Fruit fly (Drosophila melanogaster) whole organism, embryonic: Measurements from ENCODE around the gene ab.

Experiments
- ATbp ChIP-seq: fragments of 200-800 bp; sonication (Bioruptor generic); optimal IDR thresholded peaks from 2 replicates; lab custom pipeline; 2017; ENCODE audit warnings: missing biosample characterization, mild to moderate bottlenecking, missing genetic modification characterization, missing genetic modification reagents
- Blimp-1 ChIP-seq: fragments of 200-800 bp; sonication (Bioruptor generic); optimal IDR thresholded peaks from 3 replicates; lab custom pipeline; 2018; ENCODE audit warnings: missing biosample characterization, missing genetic modification characterization, mild to moderate bottlenecking, moderate library complexity, missing genetic modification reagents
- CG10209 ChIP-seq: fragments of 200-800 bp; sonication (Bioruptor generic); optimal IDR thresholded peaks from 3 replicates; lab custom pipeline; 2017; ENCODE audit warnings: missing biosample characterization, mild to moderate bottlenecking, missing genetic modification characterization, missing genetic modification reagents
- CG10267 ChIP-seq: fragments of 200-800 bp; sonication (Bioruptor generic); optimal IDR thresholded peaks from 2 replicates; lab custom pipeline; 2018; ENCODE audit warnings: missing biosample characterization, mild to moderate bottlenecking, missing genetic modification characterization, moderate library complexity
- CG10959 ChIP-seq: fragments of 200-800 bp; sonication (Bioruptor generic); IDR thresholded peaks from 2 replicates; pipeline ENCODE4 v1.3.6; 2022; ENCODE audit warnings: missing biosample characterization, missing genetic modification characterization
- CG11093 ChIP-seq: fragments of 200-800 bp; sonication (Bioruptor generic); IDR thresholded peaks from 3 replicates; pipeline ENCODE4 v1.3.6; 2022; ENCODE audit warnings: missing biosample characterization, missing genetic modification characterization
- CG11695 ChIP-seq: fragments of 200-800 bp; sonication (Bioruptor generic); IDR thresholded peaks from 3 replicates; pipeline ENCODE4 v1.3.6; 2022; ENCODE audit warnings: missing biosample characterization, missing genetic modification characterization
- CG12391 ChIP-seq: fragments of 200-800 bp; sonication (Bioruptor generic); optimal IDR thresholded peaks from 3 replicates; lab custom pipeline; 2018; ENCODE audit warnings: missing biosample characterization, mild to moderate bottlenecking, missing genetic modification characterization, moderate library complexity
- CG14667 ChIP-seq: fragments of 200-800 bp; sonication (Bioruptor generic); IDR thresholded peaks from 2 replicates; pipeline ENCODE4 v1.3.6; 2022; ENCODE audit warnings: missing biosample characterization, missing genetic modification characterization
- CG14710 ChIP-seq: fragments of 200-800 bp; sonication (Bioruptor generic); optimal IDR thresholded peaks from 3 replicates; lab custom pipeline; 2019; ENCODE audit warnings: missing biosample characterization, mild to moderate bottlenecking, missing genetic modification characterization, moderate library complexity
- CG17186 ChIP-seq: fragments of 200-800 bp; sonication (Bioruptor generic); optimal IDR thresholded peaks from 3 replicates; lab custom pipeline; 2017; ENCODE audit warnings: missing biosample characterization, missing genetic modification reagents, missing genetic modification characterization
- CG17328 ChIP-seq: fragments of 200-800 bp; sonication (Bioruptor generic); IDR thresholded peaks from 2 replicates; pipeline ENCODE4 v1.3.6; 2022; ENCODE audit warnings: missing biosample characterization, missing genetic modification characterization
- CG17829 ChIP-seq: fragments of 200-800 bp; optimal IDR thresholded peaks from 2 replicates; lab custom pipeline; 2019; ENCODE audit warnings: missing biosample characterization, mild to moderate bottlenecking, missing genetic modification characterization, moderate library complexity
- CG18476 ChIP-seq: fragments of 200-800 bp; sonication (Bioruptor generic); optimal IDR thresholded peaks from 2 replicates; lab custom pipeline; 2016; ENCODE audit warnings: missing biosample characterization, mild to moderate bottlenecking, missing genetic modification characterization
- CG18599 ChIP-seq: fragments of 200-800 bp; sonication (Bioruptor generic); optimal IDR thresholded peaks from 3 replicates; lab custom pipeline; 2017; ENCODE audit warnings: missing biosample characterization, missing genetic modification characterization, mild to moderate bottlenecking, moderate library complexity, missing genetic modification reagents
- CG18619 ChIP-seq: fragments of 200-800 bp; sonication (Bioruptor generic); optimal IDR thresholded peaks from 3 replicates; lab custom pipeline; 2017; ENCODE audit warnings: missing biosample characterization, mild to moderate bottlenecking, missing genetic modification characterization
- CG2116 ChIP-seq: fragments of 200-800 bp; sonication (Bioruptor generic); optimal IDR thresholded peaks from 3 replicates; lab custom pipeline; 2018; ENCODE audit warnings: missing biosample characterization, mild to moderate bottlenecking, missing genetic modification characterization
- CG2678 ChIP-seq: fragments of 200-800 bp; sonication (Bioruptor generic); optimal IDR thresholded peaks from 3 replicates; lab custom pipeline; 2019; ENCODE audit warnings: missing biosample characterization, mild to moderate bottlenecking, missing genetic modification characterization, moderate library complexity
- CG34224 ChIP-seq: fragments of 200-800 bp; sonication (Bioruptor generic); IDR thresholded peaks from 3 replicates; pipeline ENCODE4 v1.3.6; 2022; ENCODE audit warnings: missing biosample characterization, missing genetic modification characterization; ENCODE audit not compliant: partially characterized antibody
- CG7745 ChIP-seq: fragments of 200-800 bp; sonication (Bioruptor generic); optimal IDR thresholded peaks from 2 replicates; lab custom pipeline; 2018; ENCODE audit warnings: missing biosample characterization, mild to moderate bottlenecking, missing genetic modification characterization, moderate library complexity
- CG8388 ChIP-seq: fragments of 200-800 bp; sonication (Bioruptor generic); optimal IDR thresholded peaks from 2 replicates; lab custom pipeline; 2019; ENCODE audit warnings: missing biosample characterization, mild to moderate bottlenecking, missing genetic modification characterization, moderate library complexity
- Camta ChIP-seq: fragments of 200-800 bp; sonication (Bioruptor generic); optimal IDR thresholded peaks from 2 replicates; lab custom pipeline; 2016; ENCODE audit warnings: missing biosample characterization, missing genetic modification characterization
- D19A ChIP-seq: fragments of 200-800 bp; optimal IDR thresholded peaks from 3 replicates; lab custom pipeline; 2019; ENCODE audit warnings: missing biosample characterization, mild to moderate bottlenecking, missing genetic modification characterization, moderate library complexity
- D19B ChIP-seq: fragments of 200-800 bp; sonication (Bioruptor generic); optimal IDR thresholded peaks from 2 replicates; lab custom pipeline; 2017; ENCODE audit warnings: missing biosample characterization, mild to moderate bottlenecking, missing genetic modification characterization
- Doc3 ChIP-seq: fragments of 200-800 bp; sonication (Bioruptor generic); IDR thresholded peaks from 3 replicates; pipeline ENCODE4 v1.3.6; 2022; ENCODE audit warnings: missing biosample characterization, missing genetic modification characterization; ENCODE audit not compliant: partially characterized antibody
- H2.0 ChIP-seq: fragments of 200-800 bp; sonication (Bioruptor generic); IDR thresholded peaks from 2 replicates; pipeline ENCODE4 v1.3.6; 2022; ENCODE audit warnings: missing biosample characterization, missing genetic modification characterization
- Hand ChIP-seq: fragments of 200-800 bp; sonication (Bioruptor generic); optimal IDR thresholded peaks from 2 replicates; lab custom pipeline; 2017; ENCODE audit warnings: mild to moderate bottlenecking, missing biosample characterization, missing genetic modification reagents, missing genetic modification characterization
- Hmx ChIP-seq: fragments of 200-800 bp; sonication (Bioruptor generic); optimal IDR thresholded peaks from 2 replicates; lab custom pipeline; 2016; ENCODE audit warnings: missing biosample characterization, missing genetic modification characterization
- Poxn ChIP-seq: fragments of 200-800 bp; sonication (Bioruptor generic); IDR thresholded peaks from 2 replicates; pipeline ENCODE4 v1.3.6; 2022; ENCODE audit warnings: missing biosample characterization, missing genetic modification characterization
- Rfx ChIP-seq: fragments of 200-800 bp; sonication (Bioruptor generic); IDR thresholded peaks from 2 replicates; pipeline ENCODE4 v1.3.6; 2022; ENCODE audit warnings: missing biosample characterization, missing genetic modification characterization
- Stat92E ChIP-seq, 3 experiments: fragments of >200 bp in 2 of 3; fragments of 200-800 bp in 1 of 3; sonication (Bioruptor generic) in 1 of 3; optimal IDR thresholded peaks; 2 replicates each; lab custom pipeline; 2017 to 2019; ENCODE audit warnings: missing biosample characterization in 3 of 3, missing genetic modification characterization in 3 of 3, mild to moderate bottlenecking in 1 of 3, moderate library complexity in 1 of 3
- Xbp1 ChIP-seq: fragments of 200-800 bp; sonication (Bioruptor generic); optimal IDR thresholded peaks from 3 replicates; lab custom pipeline; 2016; ENCODE audit warnings: missing biosample characterization, mild to moderate bottlenecking, missing genetic modification characterization
- abd-A ChIP-seq: fragments of 200-800 bp; sonication (Bioruptor generic); optimal IDR thresholded peaks from 3 replicates; lab custom pipeline; 2019; ENCODE audit warnings: missing biosample characterization, mild to moderate bottlenecking, missing genetic modification characterization, moderate library complexity
- bcd ChIP-seq: fragments of 200-800 bp; sonication (Bioruptor generic); optimal IDR thresholded peaks from 2 replicates; lab custom pipeline; 2017; ENCODE audit warnings: missing biosample characterization, mild to moderate bottlenecking, missing genetic modification characterization
- bsh ChIP-seq, 2 experiments: fragments of 200-800 bp; sonication (Bioruptor generic); optimal IDR thresholded peaks; 2 replicates each; lab custom pipeline; 2017 to 2018; ENCODE audit warnings: mild to moderate bottlenecking in 2 of 2, missing biosample characterization in 2 of 2, missing genetic modification characterization in 2 of 2, moderate library complexity in 1 of 2
- da ChIP-seq: fragments of 200-800 bp; sonication (Bioruptor generic); optimal IDR thresholded peaks from 2 replicates; lab custom pipeline; 2016; ENCODE audit warnings: missing biosample characterization, missing genetic modification characterization
- danr ChIP-seq: fragments of 200-800 bp; sonication (Bioruptor generic); IDR thresholded peaks from 2 replicates; pipeline ENCODE4 v1.3.6; 2022; ENCODE audit warnings: missing biosample characterization, missing genetic modification characterization
- eyg ChIP-seq: fragments of 200-800 bp; sonication (Bioruptor generic); optimal IDR thresholded peaks from 3 replicates; lab custom pipeline; 2016; ENCODE audit warnings: missing biosample characterization, missing genetic modification characterization
- ken ChIP-seq: fragments of 200-800 bp; sonication (Bioruptor generic); IDR thresholded peaks from 3 replicates; pipeline ENCODE4 v1.3.6; 2022; ENCODE audit warnings: missing biosample characterization, missing genetic modification characterization
- lilli ChIP-seq: fragments of 200-800 bp; sonication (Bioruptor generic); optimal IDR thresholded peaks from 3 replicates; lab custom pipeline; 2016; ENCODE audit warnings: missing biosample characterization, missing genetic modification characterization
- nerfin-1 ChIP-seq: fragments of 200-800 bp; sonication (Bioruptor generic); optimal IDR thresholded peaks from 3 replicates; lab custom pipeline; 2019; ENCODE audit warnings: missing biosample characterization, mild to moderate bottlenecking, missing genetic modification characterization, moderate library complexity
- peb ChIP-seq: fragments of 200-800 bp; sonication (Bioruptor generic); IDR thresholded peaks from 2 replicates; pipeline ENCODE4 v1.3.6; 2022; ENCODE audit warnings: missing biosample characterization, missing genetic modification characterization
- row ChIP-seq: fragments of 200-800 bp; sonication (Bioruptor generic); IDR thresholded peaks from 3 replicates; pipeline ENCODE4 v1.3.6; 2022; ENCODE audit warnings: missing biosample characterization, missing genetic modification characterization
- sob ChIP-seq: fragments of 200-800 bp; sonication (Bioruptor generic); IDR thresholded peaks from 2 replicates; pipeline ENCODE4 v1.3.6; 2022; ENCODE audit warnings: missing biosample characterization, missing genetic modification characterization
- tap ChIP-seq: fragments of 200-800 bp; optimal IDR thresholded peaks from 3 replicates; lab custom pipeline; 2019; ENCODE audit warnings: missing biosample characterization, mild to moderate bottlenecking, missing genetic modification characterization, moderate library complexity
- unpg ChIP-seq: fragments of 200-800 bp; sonication (Bioruptor generic); optimal IDR thresholded peaks from 3 replicates; lab custom pipeline; 2018; ENCODE audit warnings: missing biosample characterization, mild to moderate bottlenecking, missing genetic modification characterization, moderate library complexity
- yki ChIP-seq: fragments of >200 bp; optimal IDR thresholded peaks from 3 replicates; lab custom pipeline; 2018
- zen2 ChIP-seq: fragments of 200-800 bp; sonication (Bioruptor generic); IDR thresholded peaks from 3 replicates; pipeline ENCODE4 v1.3.6; 2022; ENCODE audit warnings: missing biosample characterization, missing genetic modification characterization; ENCODE audit not compliant: partially characterized antibody

The ab gene

DNA sequence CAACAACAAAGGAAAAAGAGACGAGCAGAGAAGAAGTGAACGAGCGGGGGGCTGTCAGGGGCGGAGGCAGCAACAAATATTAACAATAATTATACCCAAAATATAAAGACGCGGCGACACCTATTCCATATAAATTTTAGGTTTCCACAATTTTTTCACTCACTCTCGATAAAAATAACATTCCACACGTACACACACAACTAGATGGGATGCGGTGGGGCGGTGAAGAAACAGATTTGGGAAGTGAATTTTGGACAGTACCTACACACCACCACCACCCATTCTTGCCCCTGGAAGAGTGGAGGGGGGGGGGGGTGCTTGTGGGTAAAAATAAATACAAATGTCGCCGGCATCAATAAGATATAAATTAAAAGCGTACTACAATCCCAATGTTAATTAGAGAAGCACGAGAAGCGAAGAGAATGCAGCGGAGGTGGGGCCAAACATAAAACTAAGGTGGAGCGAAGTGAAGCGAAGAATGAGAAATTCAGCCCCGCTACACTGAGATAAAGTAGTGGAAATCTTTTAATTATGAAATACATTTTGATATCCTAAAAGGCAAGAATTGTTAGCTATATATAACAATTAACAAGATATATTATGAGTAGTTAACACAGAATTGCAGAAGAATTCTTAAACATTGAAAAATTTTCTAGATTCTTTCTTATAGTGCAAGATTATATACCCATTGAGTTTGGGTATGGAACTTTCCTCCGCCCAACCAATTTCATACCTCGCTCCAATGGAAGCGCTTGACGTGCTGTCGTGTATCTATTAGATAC is 1.7 kb upstream of the ab start (continued):
- TF ChIP-seq abd-A (tag; lab: Kevin White, UChicago) = no peak
- TF ChIP-seq ken = 0 out of 3 replicates have a peak, but pooled peaks have one; percentile 59
- peak; percentile 32; the same call in 1 of the 2 replicates for TF ChIP-seq Rfx (GFP tag; lab: Robert Waterston, UW)
- TF ChIP-seq Camta (GFP tag; lab: Kevin White, UChicago) = peak; percentile 53
- TF ChIP-seq bcd (GFP tag; lab: Kevin White, UChicago) = peak; percentile 38
- TF ChIP-seq CG17829 (tag; lab: Kevin White, UChicago) = peak; percentile 77
- TF ChIP-seq Blimp-1 (GFP tag; lab: Kevin White, UChicago) = peak; percentile 81
- peak; percentile 27 for TF ChIP-seq CG18619 (GFP tag; lab: Kevin White, UChicago)
- TF ChIP-seq CG17186 = no peak
- TF ChIP-seq lilli (GFP tag; lab: Kevin White, UChicago) = peak; percentile 8
- TF ChIP-seq tap = peak; percentile 56
- TF ChIP-seq CG18599 = peak; percentile 2
- TF ChIP-seq CG14710 (tag; lab: Kevin White, UChicago) = peak; percentile 71
- TF ChIP-seq CG10267 (tag; lab: Kevin White, UChicago) = peak; percentile 68
- no peak for TF ChIP-seq Doc3
- TF ChIP-seq CG34224 (GFP tag; lab: Robert Waterston, UW) = no peak
- peak; percentile 64 for TF ChIP-seq CG10959 (GFP tag; lab: Robert Waterston, UW)
- 0 out of 2 replicates have a peak, but pooled peaks have one; percentile 29 for TF ChIP-seq danr (GFP tag; lab: Robert Waterston, UW)
- peak; percentile 74 for TF ChIP-seq ATbp (GFP tag; lab: Kevin White, UChicago)
- TF ChIP-seq Hand = no peak
- TF ChIP-seq CG8388 = peak; percentile 90
- peak; percentile 27; the same call in 1 of the 2 replicates for TF ChIP-seq CG14667 (GFP tag; lab: Robert Waterston, UW)
- TF ChIP-seq Poxn (GFP tag; lab: Robert Waterston, UW) = no peak
- TF ChIP-seq sob (GFP tag; lab: Robert Waterston, UW) = 0 out of 2 replicates have a peak, but pooled peaks have one; percentile 17
- peak; percentile 57; the same call in 1 of the 3 replicates for TF ChIP-seq CG11695
- peak; percentile 66 for TF ChIP-seq CG2678 (tag; lab: Kevin White, UChicago)
- TF ChIP-seq bsh (GFP tag; optimal IDR thresholded peaks at IDR 0.05; lab: Kevin White, UChicago) = peak in 1 of 2 experiments; percentile 96
- TF ChIP-seq D19B (GFP tag; lab: Kevin White, UChicago) = no peak
- no peak for TF ChIP-seq zen2 (GFP tag; lab: Robert Waterston, UW)
- TF ChIP-seq eyg (GFP tag; lab: Kevin White, UChicago) = no peak
- TF ChIP-seq CG11093 (GFP tag; lab: Robert Waterston, UW) = 0 out of 3 replicates have a peak, but pooled peaks have one; percentile 15
- no peak for TF ChIP-seq CG2116 (GFP tag; lab: Kevin White, UChicago)
- no peak for TF ChIP-seq da (GFP tag; lab: Kevin White, UChicago)
- peak; percentile 50; the same call in 1 of the 2 replicates for TF ChIP-seq H2.0 (GFP tag; lab: Robert Waterston, UW)
- TF ChIP-seq Stat92E (GFP tag; optimal IDR thresholded peaks at IDR 0.05; lab: Kevin White, UChicago) = no peak
- no peak for TF ChIP-seq CG18476 (GFP tag; lab: Kevin White, UChicago)
- TF ChIP-seq CG12391 (tag; lab: Kevin White, UChicago) = peak; percentile 83
- no peak for TF ChIP-seq Hmx
- peak; percentile 81 for TF ChIP-seq CG17328 (GFP tag; lab: Robert Waterston, UW)
- peak; percentile 31 for TF ChIP-seq nerfin-1 (tag; lab: Kevin White, UChicago)
- peak; percentile 65 for TF ChIP-seq CG10209 (GFP tag; lab: Kevin White, UChicago)
- peak; percentile 71 for TF ChIP-seq peb (GFP tag; lab: Robert Waterston, UW)
- peak; percentile 58 for TF ChIP-seq CG7745 (tag; lab: Kevin White, UChicago)
- TF ChIP-seq D19A (tag; lab: Kevin White, UChicago) = peak; percentile 61
- peak; percentile 81 for TF ChIP-seq row (GFP tag; lab: Robert Waterston, UW)
- TF ChIP-seq yki (lab: Kevin White, UChicago) = no peak
- peak; percentile 86 for TF ChIP-seq unpg
- TF ChIP-seq Xbp1 = peak; percentile 72
